Fruit fly (Drosophila melanogaster) whole organism, wandering third instar larva: ENCODE results near the gene CG32683.

ENCODE experiments used
- CG32264 ChIP-seq: fragments of 200-800 bp; sonication (Bioruptor generic); optimal IDR thresholded peaks from 2 replicates; lab custom pipeline; 2016; ENCODE audit warnings: missing biosample characterization, missing genetic modification characterization
- CG9705 ChIP-seq: fragments of 200-800 bp; sonication (Bioruptor generic); optimal IDR thresholded peaks from 2 replicates; lab custom pipeline; 2018; ENCODE audit warnings: missing biosample characterization, mild to moderate bottlenecking, missing genetic modification characterization
- Dif ChIP-seq: fragments of 200-275, 200-300 bp; sonication (Bioruptor generic); optimal IDR thresholded peaks from 2 replicates; lab custom pipeline; 2018; ENCODE audit warnings: missing biosample characterization, missing genetic modification characterization; ENCODE audit not compliant: partially characterized antibody
- HLH106 ChIP-seq: fragments of 200-800 bp; optimal IDR thresholded peaks from 3 replicates; lab custom pipeline; 2019; ENCODE audit warnings: missing biosample characterization, mild to moderate bottlenecking, missing genetic modification characterization, moderate library complexity
- N ChIP-seq: fragments of >200 bp; optimal IDR thresholded peaks from 2 replicates; lab custom pipeline; 2018; ENCODE audit warnings: missing biosample characterization, missing external identifiers, missing genetic modification characterization
- Rel ChIP-seq, 2 experiments: fragments of 200-800 bp; sonication (Bioruptor generic) in 1 of 2; optimal IDR thresholded peaks; 2 replicates in 1 of 2; 3 replicates in 1 of 2; lab custom pipeline; 2016 to 2019; ENCODE audit warnings: mild to moderate bottlenecking in 2 of 2, missing biosample characterization in 2 of 2, missing genetic modification characterization in 2 of 2, moderate library complexity in 1 of 2
- brk ChIP-seq: fragments of 200-800 bp; sonication (Bioruptor generic); optimal IDR thresholded peaks from 2 replicates; lab custom pipeline; 2016; ENCODE audit warnings: missing biosample characterization, mild to moderate bottlenecking, missing genetic modification characterization
- psq ChIP-seq: fragments of 200-800 bp; sonication (Bioruptor generic); optimal IDR thresholded peaks from 3 replicates; lab custom pipeline; 2017; ENCODE audit warnings: missing biosample characterization, mild to moderate bottlenecking, missing genetic modification characterization, moderate library complexity
- tai ChIP-seq: sonication (Bioruptor generic); optimal IDR thresholded peaks from 2 replicates; lab custom pipeline; 2016; ENCODE audit warnings: missing biosample characterization, missing genetic modification characterization
- woc ChIP-seq: sonication (Bioruptor generic); optimal IDR thresholded peaks from 2 replicates; lab custom pipeline; 2016; ENCODE audit warnings: missing biosample characterization, mild to moderate bottlenecking, missing genetic modification characterization

CG32683 gene

dm6 chrX:10362127-10362526, 92.6 kb downstream of the CG32683 start:
- TF ChIP-seq Dif (no peak), HLH106 (tag; lab: Kevin White, UChicago) (no peak), brk (no peak), psq (GFP tag; lab: Kevin White, UChicago) (no peak), CG9705 (no peak), N (GFP tag; lab: Kevin White, UChicago) (no peak), tai (no peak), woc (no peak), Rel (GFP tag; optimal IDR thresholded peaks at IDR 0.05; lab: Kevin White, UChicago) (no peak), Rel (tag; optimal IDR thresholded peaks at IDR 0.05; lab: Kevin White, UChicago) (no peak), CG32264 (GFP tag; lab: Kevin White, UChicago) (no peak)
